Worm (Caenorhabditis elegans) whole organism, L3 larva: ENCODE results near the gene W03H9.1.
A peak's percentile ranks its signal among the peaks of the same experiment; 100 is the strongest.

ENCODE experiments used
- R02D3.7 ChIP-seq: fragments of 150-350 bp; optimal IDR thresholded peaks from 2 replicates; lab custom pipeline; 2014; ENCODE audit warnings: missing biosample characterization, missing genetic modification characterization
- ZK546.5 ChIP-seq: sonication (generic microtip); optimal IDR thresholded peaks from 2 replicates; lab custom pipeline; 2017; ENCODE audit warnings: missing biosample characterization, missing genetic modification characterization
- aly-2 ChIP-seq: fragments of 150-350 bp; optimal IDR thresholded peaks from 2 replicates; lab custom pipeline; 2014; ENCODE audit warnings: missing biosample characterization, missing genetic modification characterization
- ama-1 ChIP-seq: fragments of 150-350 bp; optimal IDR thresholded peaks from 2 replicates; lab custom pipeline; 2018
- ceh-16 ChIP-seq: sonication (generic microtip); optimal IDR thresholded peaks from 2 replicates; lab custom pipeline; 2017; ENCODE audit warnings: missing biosample characterization, missing genetic modification characterization
- ceh-28 ChIP-seq: fragments of 150-350 bp; optimal IDR thresholded peaks from 2 replicates; lab custom pipeline; 2014; ENCODE audit warnings: missing biosample characterization, missing genetic modification reagents, missing genetic modification characterization
- ceh-82 ChIP-seq: fragments of 150-350 bp; optimal IDR thresholded peaks from 2 replicates; lab custom pipeline; 2014; ENCODE audit warnings: missing biosample characterization, missing genetic modification characterization
- ceh-9 ChIP-seq: sonication (generic microtip); optimal IDR thresholded peaks from 2 replicates; lab custom pipeline; 2018; ENCODE audit warnings: missing biosample characterization, missing genetic modification characterization
- egl-27 ChIP-seq: sonication (generic microtip); optimal IDR thresholded peaks from 4 replicates; lab custom pipeline; 2017; ENCODE audit warnings: missing biosample characterization, missing genetic modification reagents, missing genetic modification characterization
- egl-5 ChIP-seq: fragments of 150-350 bp; optimal IDR thresholded peaks from 2 replicates; lab custom pipeline; 2017; ENCODE audit warnings: missing biosample characterization, missing genetic modification reagents, missing genetic modification characterization, inconsistent platforms
- elt-1 ChIP-seq: fragments of 150-350 bp; optimal IDR thresholded peaks from 2 replicates; lab custom pipeline; 2014; ENCODE audit warnings: missing biosample characterization, missing genetic modification characterization
- elt-2 ChIP-seq: sonication (generic microtip); optimal IDR thresholded peaks from 2 replicates; lab custom pipeline; 2016; ENCODE audit warnings: missing genetic modification reagents, mild to moderate bottlenecking, missing genetic modification characterization, missing compliant biosample characterization
- fkh-10 ChIP-seq: sonication (generic microtip); optimal IDR thresholded peaks from 2 replicates; lab custom pipeline; 2017; ENCODE audit warnings: missing biosample characterization, missing genetic modification reagents, missing genetic modification characterization
- fkh-2 ChIP-seq: fragments of 150-350 bp; optimal IDR thresholded peaks from 2 replicates; lab custom pipeline; 2014; ENCODE audit warnings: missing biosample characterization, missing genetic modification reagents, missing genetic modification characterization
- hmg-11 ChIP-seq: sonication (generic microtip); optimal IDR thresholded peaks from 2 replicates; lab custom pipeline; 2016; ENCODE audit warnings: missing genetic modification characterization, missing compliant biosample characterization
- jun-1 ChIP-seq: fragments of 150-350 bp; optimal IDR thresholded peaks from 2 replicates; lab custom pipeline; 2014; ENCODE audit warnings: missing biosample characterization, missing genetic modification reagents, missing genetic modification characterization
- lin-15B ChIP-seq: fragments of 150-350 bp; optimal IDR thresholded peaks from 2 replicates; lab custom pipeline; 2014; ENCODE audit warnings: missing biosample characterization, missing genetic modification characterization
- lin-39 ChIP-seq: fragments of 150-350 bp; optimal IDR thresholded peaks from 2 replicates; lab custom pipeline; 2018; ENCODE audit warnings: missing biosample characterization, missing genetic modification reagents, missing genetic modification characterization
- mdl-1 ChIP-seq: fragments of 150-350 bp; optimal IDR thresholded peaks from 2 replicates; lab custom pipeline; 2014; ENCODE audit warnings: missing biosample characterization, missing genetic modification characterization
- mml-1 ChIP-seq: fragments of 150-350 bp; sonication (generic microtip); optimal IDR thresholded peaks from 3 replicates; lab custom pipeline; 2014; ENCODE audit warnings: missing biosample characterization, missing genetic modification characterization
- nfya-1 ChIP-seq: sonication (generic microtip); optimal IDR thresholded peaks from 2 replicates; lab custom pipeline; 2017; ENCODE audit warnings: missing genetic modification characterization, mild to moderate bottlenecking, missing compliant biosample characterization, antibody characterized with exemption, moderate library complexity; ENCODE audit not compliant: insufficient read depth
- nhr-12 ChIP-seq: fragments of 150-350 bp; optimal IDR thresholded peaks from 2 replicates; lab custom pipeline; 2014; ENCODE audit warnings: missing biosample characterization, missing genetic modification characterization
- nhr-25 ChIP-seq: sonication (generic microtip); optimal IDR thresholded peaks from 2 replicates; lab custom pipeline; 2017; ENCODE audit warnings: missing biosample characterization, missing genetic modification characterization
- nhr-43 ChIP-seq: sonication (generic microtip); optimal IDR thresholded peaks from 2 replicates; lab custom pipeline; 2016; ENCODE audit warnings: mild to moderate bottlenecking, missing genetic modification characterization, missing compliant biosample characterization; ENCODE audit not compliant: poor library complexity, severe bottlenecking
- nhr-76 ChIP-seq: fragments of 150-350 bp; sonication (generic microtip); optimal IDR thresholded peaks from 5 replicates; lab custom pipeline; 2014; ENCODE audit warnings: missing biosample characterization, missing genetic modification characterization
- nhr-77 ChIP-seq: fragments of 150-350 bp; optimal IDR thresholded peaks from 2 replicates; lab custom pipeline; 2014; ENCODE audit warnings: missing biosample characterization, missing genetic modification characterization
- pha-4 ChIP-seq: fragments of 150-350 bp; optimal IDR thresholded peaks from 2 replicates; lab custom pipeline; 2014; ENCODE audit warnings: missing biosample characterization, missing genetic modification reagents, missing genetic modification characterization
- pqm-1 ChIP-seq: fragments of 150-350 bp; optimal IDR thresholded peaks from 2 replicates; lab custom pipeline; 2017; ENCODE audit warnings: missing biosample characterization, missing genetic modification characterization, inconsistent platforms
- sea-2 ChIP-seq: fragments of 150-350 bp; sonication (generic microtip); optimal IDR thresholded peaks from 4 replicates; lab custom pipeline; 2014; ENCODE audit warnings: missing biosample characterization, missing genetic modification reagents, missing genetic modification characterization
- tbx-2 ChIP-seq: sonication (generic microtip); optimal IDR thresholded peaks from 2 replicates; lab custom pipeline; 2016; ENCODE audit warnings: mild to moderate bottlenecking, missing genetic modification characterization, missing compliant biosample characterization
- unc-39 ChIP-seq: sonication (generic microtip); optimal IDR thresholded peaks from 4 replicates; lab custom pipeline; 2017; ENCODE audit warnings: missing biosample characterization, missing genetic modification characterization
- unc-62 ChIP-seq: fragments of 150-350 bp; sonication (generic microtip); optimal IDR thresholded peaks from 4 replicates; lab custom pipeline; 2014; ENCODE audit warnings: missing biosample characterization, missing genetic modification reagents, missing genetic modification characterization
- ztf-11 ChIP-seq: fragments of 150-350 bp; optimal IDR thresholded peaks from 2 replicates; lab custom pipeline; 2014; ENCODE audit warnings: missing biosample characterization, missing genetic modification characterization
- ztf-4 ChIP-seq: fragments of 150-350 bp; optimal IDR thresholded peaks from 2 replicates; lab custom pipeline; 2014; ENCODE audit warnings: missing biosample characterization, missing genetic modification characterization

The W03H9.1 gene

DNA sequence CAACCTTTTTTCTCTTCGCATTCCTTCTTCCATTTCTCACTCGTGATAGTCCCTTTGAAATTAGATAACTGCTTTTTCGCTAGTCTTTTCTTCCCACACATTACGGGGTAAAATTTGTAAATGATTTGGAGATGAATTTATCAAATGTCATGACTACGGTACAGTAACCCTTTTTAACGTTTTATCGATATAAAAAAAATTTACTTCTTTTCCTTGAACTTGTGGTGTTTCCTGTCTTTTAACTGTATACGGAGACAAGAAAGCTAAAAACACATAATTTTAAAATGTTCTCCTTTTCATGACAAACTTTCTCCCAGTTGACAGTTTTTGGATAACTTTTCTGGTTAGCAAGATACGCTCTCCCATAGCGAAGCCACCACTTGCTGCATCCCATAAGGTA, at the start of gene W03H9.1:
W03H9.1 (minus strand) TSS at position 101 of the 400 bp plus-strand sequence.
- TF ChIP-seq nhr-76 (tag; lab: Kevin White, UChicago) = no peak
- no peak for TF ChIP-seq jun-1
- no peak for TF ChIP-seq elt-1 (tag; lab: Kevin White, UChicago)
- TF ChIP-seq nhr-77 (tag; lab: Kevin White, UChicago) = no peak
- no peak for TF ChIP-seq ceh-9 (tag; lab: Kevin White, UChicago)
- no peak for TF ChIP-seq pqm-1 (tag; lab: Kevin White, UChicago)
- TF ChIP-seq hmg-11 (tag; lab: Kevin White, UChicago) = no peak
- TF ChIP-seq ceh-28 (tag; lab: Kevin White, UChicago) = no peak
- TF ChIP-seq sea-2 = no peak
- no peak for TF ChIP-seq aly-2 (tag; lab: Kevin White, UChicago)
- no peak for TF ChIP-seq fkh-2 (tag; lab: Kevin White, UChicago)
- TF ChIP-seq lin-39 (tag; lab: Kevin White, UChicago) = no peak

DNA sequence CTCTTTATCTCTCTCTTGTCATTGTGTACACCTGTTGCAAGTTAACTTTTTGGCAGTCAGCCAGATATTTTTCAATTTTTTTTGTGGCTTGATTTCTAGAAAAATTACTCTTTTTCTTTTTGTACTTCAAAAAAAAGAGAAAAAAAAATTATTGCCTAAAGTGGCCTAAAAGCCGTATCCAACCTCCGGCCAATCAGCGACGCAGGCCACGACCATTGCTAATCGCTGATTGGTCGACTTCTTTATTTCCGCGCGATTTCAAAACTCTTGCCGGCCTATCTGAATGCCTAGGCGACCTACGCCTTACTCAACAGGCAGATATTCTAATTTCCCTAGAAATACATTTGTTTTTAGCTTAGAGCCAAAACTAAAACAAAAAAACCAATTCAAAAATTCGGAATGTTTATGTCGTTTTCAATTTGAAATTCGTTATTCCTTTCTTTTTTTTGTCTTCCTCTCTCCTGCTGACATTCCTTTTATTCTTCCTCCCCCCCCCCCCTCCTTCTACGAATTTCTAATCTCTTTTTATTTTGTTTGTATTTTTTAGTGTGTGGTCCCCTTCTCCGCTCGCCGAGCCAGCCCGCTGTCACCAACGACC, 47.7 kb upstream of the W03H9.1 start, which contains the start of gene ace-4:
ace-4 (plus strand) TSS at position 548 of the 598 bp plus-strand sequence.
- no peak for TF ChIP-seq sea-2
- TF ChIP-seq nfya-1 (tag; lab: Kevin White, UChicago) = peak; percentile 63
- TF ChIP-seq, all 47 proteins: peak for 1

DNA sequence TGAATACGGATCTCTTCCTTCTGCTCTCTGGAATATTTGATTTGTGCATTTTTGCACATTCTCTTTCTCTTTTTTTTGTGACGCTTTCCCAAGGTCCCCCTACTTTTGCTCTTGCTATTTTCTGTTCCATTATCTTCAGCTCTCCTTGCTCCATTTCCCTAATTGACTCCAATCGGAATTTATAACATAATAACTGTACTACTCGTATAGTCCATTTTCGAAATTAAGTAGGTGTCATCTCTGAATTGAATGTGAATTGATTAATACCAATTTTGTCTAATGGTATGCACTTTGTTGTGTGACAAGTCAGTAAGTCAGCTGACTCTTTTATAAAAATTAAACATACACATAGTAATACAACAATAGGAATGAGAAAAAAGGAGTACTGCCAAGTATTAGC, 46.0 kb upstream of the W03H9.1 start:
- TF ChIP-seq nfya-1 (tag; lab: Kevin White, UChicago) (no peak), ceh-82 (no peak), unc-62 (GFP tag; lab: Kevin White, UChicago) (no peak)

DNA sequence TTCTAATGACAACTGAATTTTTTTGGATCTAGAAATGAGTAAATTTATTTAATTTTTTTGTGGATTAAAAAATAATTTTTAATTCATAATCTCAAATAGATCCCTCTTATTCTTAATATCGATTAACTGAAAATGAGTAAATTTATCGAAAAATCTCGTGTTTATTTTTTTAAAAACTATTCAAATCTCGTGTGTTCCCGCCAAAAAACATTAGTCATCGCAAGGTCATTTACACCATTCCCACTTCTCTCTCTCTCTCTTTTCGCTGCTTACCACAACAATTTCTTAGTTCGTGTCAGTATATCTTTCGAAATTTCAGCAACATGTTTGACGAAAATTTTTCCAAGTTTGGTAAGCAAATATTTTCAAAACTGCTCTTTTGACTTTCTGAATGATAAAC, 37.5 kb upstream of the W03H9.1 start:
- TF ChIP-seq pha-4 (tag; lab: Kevin White, UChicago) = no peak
- no peak for TF ChIP-seq aly-2 (tag; lab: Kevin White, UChicago)
- TF ChIP-seq ztf-4 (tag; lab: Kevin White, UChicago) = no peak
- TF ChIP-seq nhr-25 (tag; lab: Kevin White, UChicago) = no peak
- no peak for TF ChIP-seq fkh-10
- TF ChIP-seq ZK546.5 (tag; lab: Kevin White, UChicago) = no peak

DNA sequence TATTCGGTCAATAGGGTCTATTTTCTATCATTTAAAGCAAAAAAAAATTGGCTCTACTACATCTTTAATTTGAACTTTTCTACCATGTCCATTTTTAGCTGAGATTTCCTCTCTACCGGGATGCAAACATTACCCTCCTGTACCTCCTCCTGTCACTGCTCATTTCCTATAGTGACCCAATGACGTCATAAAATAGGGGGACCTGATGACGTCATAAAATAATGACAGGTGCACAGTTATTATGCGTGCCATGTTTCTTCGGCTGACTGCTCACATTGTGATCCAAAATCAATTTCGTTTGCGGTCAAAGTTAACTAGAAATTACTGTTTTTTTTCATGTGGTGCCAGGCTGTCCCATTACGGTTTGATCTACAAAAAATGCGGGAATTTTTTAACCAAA, 37.0 kb upstream of the W03H9.1 start:
- TF ChIP-seq R02D3.7 (tag; lab: Kevin White, UChicago) = no peak

DNA sequence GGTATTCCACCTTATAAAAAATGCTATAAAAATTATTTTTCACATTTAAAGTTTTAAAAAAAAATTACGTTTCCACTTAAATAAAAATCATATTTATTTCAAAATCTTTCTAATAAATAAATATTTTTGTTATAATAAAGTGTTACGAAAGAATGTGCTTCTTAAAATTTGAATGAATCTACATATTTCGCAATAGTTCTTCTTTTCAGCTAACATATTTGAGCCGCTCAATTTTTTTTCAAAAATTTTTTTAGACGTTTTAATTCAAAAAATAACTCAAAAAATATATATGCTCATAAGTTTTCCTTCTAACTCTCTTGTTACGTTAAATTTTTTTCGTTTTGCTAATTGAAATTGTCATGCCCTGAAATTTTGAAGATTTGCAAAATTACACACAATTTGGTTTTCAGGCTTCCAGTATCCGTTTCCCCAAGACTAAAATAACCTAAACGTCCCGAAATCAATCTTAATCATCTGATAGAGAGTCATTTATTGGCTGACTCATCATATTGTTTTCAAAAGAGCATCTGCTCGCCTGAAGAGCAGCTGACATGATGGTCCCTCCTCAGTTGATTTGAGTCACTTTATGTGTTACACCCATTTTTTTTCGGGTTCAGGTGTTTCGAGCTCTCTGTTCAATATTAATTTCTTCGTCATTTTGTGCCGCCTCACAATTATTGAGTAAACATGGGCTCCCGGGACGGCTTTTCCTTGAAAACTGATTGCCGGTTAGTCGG, 28.5 kb upstream of the W03H9.1 start, which contains the start of gene efhd-1:
efhd-1 (plus strand) TSS at position 582 of the 737 bp plus-strand sequence.
- TF ChIP-seq egl-5 (tag; lab: Kevin White, UChicago) (peak; percentile 0), nhr-43 (tag; lab: Kevin White, UChicago) (no peak), ztf-11 (tag; lab: Kevin White, UChicago) (no peak), unc-39 (tag; lab: Kevin White, UChicago) (no peak)

DNA sequence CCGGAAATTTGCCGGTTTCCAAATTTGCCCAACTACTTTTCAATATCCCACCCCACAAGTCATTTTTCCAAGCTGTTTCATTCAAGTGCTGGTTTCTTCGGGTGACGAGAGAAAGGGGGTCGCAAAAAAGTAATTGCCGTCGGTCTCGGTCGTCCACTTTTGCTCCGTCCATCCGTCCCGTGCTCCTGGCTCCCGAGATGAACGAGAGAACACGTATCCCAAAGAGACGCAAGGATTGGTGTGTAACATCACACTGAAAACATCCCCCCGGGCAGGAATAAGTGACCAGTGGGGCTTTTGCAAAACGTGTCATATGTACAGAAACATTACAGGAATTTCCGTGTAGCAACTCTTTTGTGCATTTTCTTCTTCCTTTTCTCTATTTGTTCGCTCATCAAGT, 26.7 kb upstream of the W03H9.1 start:
- TF ChIP-seq egl-27 (tag; lab: Kevin White, UChicago) (no peak), nfya-1 (tag; lab: Kevin White, UChicago) (no peak), ama-1 (lab: Kevin White, UChicago) (no peak), mdl-1 (no peak), fkh-2 (tag; lab: Kevin White, UChicago) (no peak), lin-39 (tag; lab: Kevin White, UChicago) (no peak), tbx-2 (tag; lab: Kevin White, UChicago) (no peak), elt-1 (tag; lab: Kevin White, UChicago) (no peak), aly-2 (tag; lab: Kevin White, UChicago) (no peak), nhr-12 (no peak), pqm-1 (tag; lab: Kevin White, UChicago) (no peak), elt-2 (tag; lab: Kevin White, UChicago) (no peak), ceh-16 (tag; lab: Kevin White, UChicago) (no peak), lin-15B (tag; lab: Kevin White, UChicago) (no peak), ztf-11 (tag; lab: Kevin White, UChicago) (no peak), jun-1 (no peak), mml-1 (no peak), ZK546.5 (tag; lab: Kevin White, UChicago) (no peak)
